Fruit fly (Drosophila melanogaster) whole organism, embryonic: Measurements from ENCODE around the gene Datp.

Experiments
- CG10209 ChIP-seq: fragments of 200-800 bp; sonication (Bioruptor generic); optimal IDR thresholded peaks from 3 replicates; lab custom pipeline; 2017; ENCODE audit warnings: missing biosample characterization, mild to moderate bottlenecking, missing genetic modification characterization, missing genetic modification reagents
- CG12219 ChIP-seq: fragments of 200-800 bp; sonication (Bioruptor generic); optimal IDR thresholded peaks from 3 replicates; lab custom pipeline; 2018; ENCODE audit warnings: missing biosample characterization, mild to moderate bottlenecking, missing genetic modification characterization
- CG12299 ChIP-seq: fragments of 200-800 bp; sonication (Bioruptor generic); optimal IDR thresholded peaks from 2 replicates; lab custom pipeline; 2018; ENCODE audit warnings: missing biosample characterization, mild to moderate bottlenecking, missing genetic modification characterization
- CG13123 ChIP-seq: fragments of 200-800 bp; sonication (Bioruptor generic); optimal IDR thresholded peaks from 2 replicates; lab custom pipeline; 2016; ENCODE audit warnings: missing biosample characterization, missing genetic modification characterization
- CG13296 ChIP-seq: fragments of 200-800 bp; sonication (Bioruptor generic); optimal IDR thresholded peaks from 3 replicates; lab custom pipeline; 2018; ENCODE audit warnings: missing biosample characterization, mild to moderate bottlenecking, missing genetic modification characterization
- CG14050 ChIP-seq: fragments of 200-800 bp; sonication (Bioruptor generic); IDR thresholded peaks from 3 replicates; pipeline ENCODE4 v1.3.6; 2022; ENCODE audit warnings: missing biosample characterization, missing genetic modification characterization
- CG15073 ChIP-seq: fragments of 200-800 bp; sonication (Bioruptor generic); optimal IDR thresholded peaks from 2 replicates; lab custom pipeline; 2016; ENCODE audit warnings: missing biosample characterization, missing genetic modification characterization
- CG15514 ChIP-seq: fragments of 200-800 bp; sonication (Bioruptor generic); optimal IDR thresholded peaks from 3 replicates; lab custom pipeline; 2017; ENCODE audit warnings: missing biosample characterization, missing genetic modification characterization, mild to moderate bottlenecking, moderate library complexity, missing genetic modification reagents
- CG17186 ChIP-seq: fragments of 200-800 bp; sonication (Bioruptor generic); optimal IDR thresholded peaks from 3 replicates; lab custom pipeline; 2017; ENCODE audit warnings: missing biosample characterization, missing genetic modification reagents, missing genetic modification characterization
- CG17385 ChIP-seq: fragments of 200-800 bp; sonication (Bioruptor generic); optimal IDR thresholded peaks from 3 replicates; lab custom pipeline; 2018; ENCODE audit warnings: missing biosample characterization, mild to moderate bottlenecking, missing genetic modification characterization
- CG1832 ChIP-seq: fragments of 200-800 bp; sonication (Bioruptor generic); optimal IDR thresholded peaks from 2 replicates; lab custom pipeline; 2017; ENCODE audit warnings: missing biosample characterization, mild to moderate bottlenecking, missing genetic modification characterization, inconsistent platforms
- CG18476 ChIP-seq: fragments of 200-800 bp; sonication (Bioruptor generic); optimal IDR thresholded peaks from 2 replicates; lab custom pipeline; 2016; ENCODE audit warnings: missing biosample characterization, mild to moderate bottlenecking, missing genetic modification characterization
- CG2202 ChIP-seq: fragments of 200-800 bp; sonication (Bioruptor generic); optimal IDR thresholded peaks from 2 replicates; lab custom pipeline; 2018; ENCODE audit warnings: missing biosample characterization, mild to moderate bottlenecking, missing genetic modification characterization
- CG32532 ChIP-seq: fragments of 200-800 bp; sonication (Bioruptor generic); IDR thresholded peaks from 2 replicates; pipeline ENCODE4 v1.3.6; 2022; ENCODE audit warnings: missing biosample characterization, missing genetic modification characterization
- CG7839 ChIP-seq: fragments of 200-800 bp; sonication (Bioruptor generic); optimal IDR thresholded peaks from 3 replicates; lab custom pipeline; 2018; ENCODE audit warnings: missing biosample characterization, mild to moderate bottlenecking, missing genetic modification characterization, moderate library complexity
- CG8765 ChIP-seq: fragments of 200-800 bp; sonication (Bioruptor generic); IDR thresholded peaks from 2 replicates; pipeline ENCODE4 v1.3.6; 2022; ENCODE audit warnings: missing biosample characterization, missing genetic modification characterization
- Chrac-16 ChIP-seq: fragments of 200-800 bp; sonication (Bioruptor generic); optimal IDR thresholded peaks from 3 replicates; lab custom pipeline; 2016; ENCODE audit warnings: missing biosample characterization, missing genetic modification characterization
- D ChIP-seq, 2 experiments: fragments of 200-800 bp in 1 of 2; fragments of >200 bp in 1 of 2; sonication (Bioruptor generic) in 1 of 2; optimal IDR thresholded peaks; 2 replicates in 1 of 2; 3 replicates in 1 of 2; lab custom pipeline; 2017; ENCODE audit warnings: mild to moderate bottlenecking in 1 of 2, missing biosample characterization in 1 of 2, missing genetic modification characterization in 1 of 2, missing genetic modification reagents in 1 of 2
- Deaf1 ChIP-seq: fragments of 200-800 bp; optimal IDR thresholded peaks from 3 replicates; lab custom pipeline; 2019; ENCODE audit warnings: missing biosample characterization, mild to moderate bottlenecking, missing genetic modification characterization, moderate library complexity
- Dek ChIP-seq: fragments of 200-800 bp; sonication (Bioruptor generic); optimal IDR thresholded peaks from 3 replicates; lab custom pipeline; 2019; ENCODE audit warnings: missing biosample characterization, mild to moderate bottlenecking, missing genetic modification characterization, moderate library complexity
- Elba2 ChIP-seq: fragments of 200-800 bp; sonication (Bioruptor generic); optimal IDR thresholded peaks from 3 replicates; lab custom pipeline; 2016; ENCODE audit warnings: missing biosample characterization, missing genetic modification characterization
- Ets97D ChIP-seq: fragments of 200-800 bp; sonication (Bioruptor generic); optimal IDR thresholded peaks from 3 replicates; lab custom pipeline; 2016; ENCODE audit warnings: missing biosample characterization, missing genetic modification characterization
- Fer1 ChIP-seq: fragments of 200-800 bp; sonication (Bioruptor generic); optimal IDR thresholded peaks from 2 replicates; lab custom pipeline; 2017; ENCODE audit warnings: missing biosample characterization, mild to moderate bottlenecking, missing genetic modification characterization
- Fer3 ChIP-seq: fragments of 200-800 bp; sonication (Bioruptor generic); optimal IDR thresholded peaks from 2 replicates; lab custom pipeline; 2018; ENCODE audit warnings: missing biosample characterization, mild to moderate bottlenecking, missing genetic modification characterization, moderate library complexity
- Gug ChIP-seq: fragments of 200-800 bp; sonication (Bioruptor generic); IDR thresholded peaks from 4 replicates; pipeline ENCODE4 v1.3.6; 2022; ENCODE audit warnings: missing biosample characterization, missing genetic modification characterization
- Hey ChIP-seq: fragments of 200-800 bp; sonication (Bioruptor generic); optimal IDR thresholded peaks from 3 replicates; lab custom pipeline; 2018; ENCODE audit warnings: missing biosample characterization, mild to moderate bottlenecking, missing genetic modification characterization
- HmgD ChIP-seq: fragments of 200-800 bp; sonication (Bioruptor generic); optimal IDR thresholded peaks from 3 replicates; lab custom pipeline; 2016; ENCODE audit warnings: missing biosample characterization, missing genetic modification characterization
- Hmr ChIP-seq: fragments of 200-800 bp; sonication (Bioruptor generic); optimal IDR thresholded peaks from 3 replicates; lab custom pipeline; 2017; ENCODE audit warnings: mild to moderate bottlenecking, missing biosample characterization, missing genetic modification reagents, missing genetic modification characterization
- Hr51 ChIP-seq, 2 experiments: fragments of 200-800 bp; sonication (Bioruptor generic); optimal IDR thresholded peaks; 2 replicates in 1 of 2; 3 replicates in 1 of 2; lab custom pipeline; 2016 to 2018; ENCODE audit warnings: missing biosample characterization in 2 of 2, missing genetic modification characterization in 2 of 2, mild to moderate bottlenecking in 1 of 2, moderate library complexity in 1 of 2
- PHDP ChIP-seq: fragments of 200-800 bp; sonication (Bioruptor generic); optimal IDR thresholded peaks from 3 replicates; lab custom pipeline; 2018; ENCODE audit warnings: missing biosample characterization, mild to moderate bottlenecking, missing genetic modification characterization, moderate library complexity
- Pdp1 ChIP-seq, 2 experiments: fragments of 200-800 bp; sonication (Bioruptor generic); optimal IDR thresholded peaks; 3 replicates each; lab custom pipeline; 2016; ENCODE audit warnings: missing biosample characterization in 2 of 2, missing genetic modification characterization in 2 of 2, mild to moderate bottlenecking in 1 of 2, moderate library complexity in 1 of 2
- Ravus ChIP-seq: fragments of 200-800 bp; sonication (Bioruptor generic); IDR thresholded peaks from 2 replicates; pipeline ENCODE4 v1.3.6; 2022; ENCODE audit warnings: missing biosample characterization, missing genetic modification characterization
- Sox100B ChIP-seq: fragments of 200-800 bp; sonication (Bioruptor generic); optimal IDR thresholded peaks from 3 replicates; lab custom pipeline; 2018; ENCODE audit warnings: missing biosample characterization, mild to moderate bottlenecking, missing genetic modification characterization
- Xrp1 ChIP-seq: fragments of 200-800 bp; sonication (Bioruptor generic); IDR thresholded peaks from 2 replicates; pipeline ENCODE4 v1.3.6; 2022; ENCODE audit warnings: missing biosample characterization, missing genetic modification characterization
- ab ChIP-seq: fragments of 200-800 bp; sonication (Bioruptor generic); optimal IDR thresholded peaks from 2 replicates; lab custom pipeline; 2016; ENCODE audit warnings: missing biosample characterization, missing genetic modification characterization
- chinmo ChIP-seq: fragments of 200-800 bp; sonication (Bioruptor generic); IDR thresholded peaks from 4 replicates; pipeline ENCODE4 v1.3.6; 2022; ENCODE audit warnings: missing biosample characterization, missing genetic modification characterization; ENCODE audit not compliant: partially characterized antibody
- crc ChIP-seq: fragments of 200-800 bp; sonication (Bioruptor generic); optimal IDR thresholded peaks from 2 replicates; lab custom pipeline; 2016; ENCODE audit warnings: missing biosample characterization, missing genetic modification characterization
- dpn ChIP-seq, 2 experiments: fragments of 200-800 bp; sonication (Bioruptor generic); optimal IDR thresholded peaks; 3 replicates each; lab custom pipeline; 2016; ENCODE audit warnings: missing biosample characterization in 2 of 2, missing genetic modification characterization in 2 of 2
- exex ChIP-seq: fragments of 200-800 bp; sonication (Bioruptor generic); optimal IDR thresholded peaks from 4 replicates; lab custom pipeline; 2018; ENCODE audit warnings: missing biosample characterization, mild to moderate bottlenecking, missing genetic modification characterization, moderate library complexity
- fu2 ChIP-seq: fragments of 200-800 bp; sonication (Bioruptor generic); optimal IDR thresholded peaks from 2 replicates; lab custom pipeline; 2016; ENCODE audit warnings: missing biosample characterization, missing genetic modification characterization
- gro ChIP-seq: fragments of 200-800 bp; sonication (Bioruptor generic); optimal IDR thresholded peaks from 2 replicates; lab custom pipeline; 2016; ENCODE audit warnings: missing biosample characterization, missing genetic modification characterization
- hkb ChIP-seq, 2 experiments: fragments of 200-800 bp in 1 of 2; fragments of >200 bp in 1 of 2; sonication (Bioruptor generic) in 1 of 2; IDR thresholded peaks in 1 of 2; optimal IDR thresholded peaks in 1 of 2; 2 replicates each; pipeline versions ENCODE4 v1.3.6 to Lab custom; 2017 to 2022; ENCODE audit warnings: missing biosample characterization in 1 of 2, missing genetic modification characterization in 1 of 2
- jing ChIP-seq: fragments of 200-800 bp; sonication (Bioruptor generic); optimal IDR thresholded peaks from 2 replicates; lab custom pipeline; 2018; ENCODE audit warnings: missing biosample characterization, mild to moderate bottlenecking, missing genetic modification characterization
- kni ChIP-seq: fragments of 200-800 bp; sonication (Bioruptor generic); optimal IDR thresholded peaks from 3 replicates; lab custom pipeline; 2017; ENCODE audit warnings: mild to moderate bottlenecking, missing biosample characterization, missing genetic modification reagents, missing genetic modification characterization
- mam ChIP-seq: fragments of 200-800 bp; sonication (Bioruptor generic); optimal IDR thresholded peaks from 3 replicates; lab custom pipeline; 2016; ENCODE audit warnings: missing biosample characterization, missing genetic modification characterization
- p53 ChIP-seq: fragments of 200-800 bp; sonication (Bioruptor generic); optimal IDR thresholded peaks from 2 replicates; lab custom pipeline; 2016; ENCODE audit warnings: missing biosample characterization, missing genetic modification characterization
- pros ChIP-seq: fragments of 200-800 bp; sonication (Bioruptor generic); optimal IDR thresholded peaks from 3 replicates; lab custom pipeline; 2019; ENCODE audit warnings: missing biosample characterization, mild to moderate bottlenecking, missing genetic modification characterization, moderate library complexity
- scrt ChIP-seq: fragments of 200-800 bp; sonication (Bioruptor generic); optimal IDR thresholded peaks from 2 replicates; lab custom pipeline; 2018; ENCODE audit warnings: missing biosample characterization, mild to moderate bottlenecking, missing genetic modification characterization, moderate library complexity
- slou ChIP-seq: fragments of 200-800 bp; sonication (Bioruptor generic); optimal IDR thresholded peaks from 3 replicates; lab custom pipeline; 2016; ENCODE audit warnings: missing biosample characterization, missing genetic modification characterization
- tio ChIP-seq: fragments of 200-800 bp; sonication (Bioruptor generic); optimal IDR thresholded peaks from 2 replicates; lab custom pipeline; 2017; ENCODE audit warnings: missing biosample characterization, missing genetic modification characterization, inconsistent platforms

Datp gene

dm6 chr2L:9943521-9943920 lies 4.9 kb upstream of the Datp start (continued):
- TF ChIP-seq Ets97D (GFP tag; lab: Kevin White, UChicago) (no peak), Fer3 (tag; lab: Kevin White, UChicago) (peak; percentile 48), gro (peak; percentile 60), Hr51 (GFP tag; optimal IDR thresholded peaks at IDR 0.05; lab: Kevin White, UChicago) (no peak), jing (GFP tag; lab: Kevin White, UChicago) (no peak), Fer1 (GFP tag; lab: Kevin White, UChicago) (peak; percentile 32), ab (GFP tag; lab: Kevin White, UChicago) (no peak), CG32532 (GFP tag; lab: Robert Waterston, UW) (peak; percentile 48; the same call in 1 of the 2 replicates), chinmo (GFP tag; lab: Robert Waterston, UW) (no peak), CG12219 (GFP tag; lab: Kevin White, UChicago) (peak; percentile 29), kni (GFP tag; lab: Kevin White, UChicago) (no peak), CG14050 (GFP tag; lab: Robert Waterston, UW) (no peak), exex (tag; lab: Kevin White, UChicago) (peak; percentile 97), dpn (GFP tag; optimal IDR thresholded peaks at IDR 0.05; lab: Kevin White, UChicago) (no peak), p53 (GFP tag; lab: Kevin White, UChicago) (no peak), pros (GFP tag; lab: Kevin White, UChicago) (no peak), Hey (tag; lab: Kevin White, UChicago) (peak; percentile 51), crc (GFP tag; lab: Kevin White, UChicago) (no peak), CG2202 (no peak), Sox100B (GFP tag; lab: Kevin White, UChicago) (no peak), Pdp1 (GFP tag; optimal IDR thresholded peaks at IDR 0.05; lab: Kevin White, UChicago) (peak in 1 of 2 experiments; percentile 32), D (optimal IDR thresholded peaks at IDR 0.05; lab: Kevin White, UChicago) (no peak), D (GFP tag; optimal IDR thresholded peaks at IDR 0.05; lab: Kevin White, UChicago) (no peak), Gug (GFP tag; lab: Robert Waterston, UW) (no peak), PHDP (tag; lab: Kevin White, UChicago) (peak; percentile 3), CG13123 (GFP tag; lab: Kevin White, UChicago) (no peak), scrt (GFP tag; lab: Kevin White, UChicago) (no peak), CG10209 (GFP tag; lab: Kevin White, UChicago) (no peak), HmgD (GFP tag; lab: Kevin White, UChicago) (no peak), Elba2 (GFP tag; lab: Kevin White, UChicago) (no peak), CG17385 (peak; percentile 4), Dek (tag; lab: Kevin White, UChicago) (peak; percentile 7), Ravus (GFP tag; lab: Robert Waterston, UW) (no peak), mam (peak; percentile 50), CG15514 (GFP tag; lab: Kevin White, UChicago) (peak; percentile 15), Hmr (GFP tag; lab: Kevin White, UChicago) (peak; percentile 34), CG18476 (GFP tag; lab: Kevin White, UChicago) (no peak), CG1832 (GFP tag; lab: Kevin White, UChicago) (no peak), CG7839 (tag; lab: Kevin White, UChicago) (peak; percentile 14), Xrp1 (GFP tag; lab: Robert Waterston, UW) (no peak), CG12299 (tag; lab: Kevin White, UChicago) (no peak), CG17186 (GFP tag; lab: Kevin White, UChicago) (no peak), CG8765 (no peak), Chrac-16 (GFP tag; lab: Kevin White, UChicago) (no peak), CG13296 (peak; percentile 30), CG15073 (GFP tag; lab: Kevin White, UChicago) (no peak), hkb (optimal IDR thresholded peaks at IDR 0.05; lab: Kevin White, UChicago) (no peak), hkb (GFP tag; IDR thresholded peaks at IDR 0.05; lab: Robert Waterston, UW) (no peak), Deaf1 (tag; lab: Kevin White, UChicago) (peak; percentile 39), tio (GFP tag; lab: Kevin White, UChicago) (no peak), slou (GFP tag; lab: Kevin White, UChicago) (no peak), fu2 (GFP tag; lab: Kevin White, UChicago) (no peak)
